Worm (Caenorhabditis elegans): ENCODE data around the gene glb-19.
A peak's percentile ranks its signal among the peaks of the same experiment; 100 is the strongest.
"Not testable (repeated sequence)": the region's sequence is repeated elsewhere in the genome, so short reads cannot be mapped to it uniquely, and the experiment has no call there.

The glb-19 gene

ce11 chrIV:10695203-10695602 is 41.3 kb upstream of the glb-19 start, which contains the start of gene R102.4:
R102.4 (minus strand) TSS chrIV:10695303.
- TF ChIP-seq snpc-4 (tag; optimal IDR thresholded peaks at IDR 0.05) (no peak), unc-62 (GFP tag; optimal IDR thresholded peaks at IDR 0.05) (no peak), elt-1 (tag; optimal IDR thresholded peaks at IDR 0.05) (no peak), nhr-11 (tag; optimal IDR thresholded peaks at IDR 0.05) (no peak), nhr-43 (tag; optimal IDR thresholded peaks at IDR 0.05; ENCODE audit: poor library complexity, severe bottlenecking) (no peak), mml-1 (tag; optimal IDR thresholded peaks at IDR 0.05) (no peak)

- TF ChIP-seq tbx-2 (tag; optimal IDR thresholded peaks at IDR 0.05), result no peak
- TF ChIP-seq ZK546.5 (tag; optimal IDR thresholded peaks at IDR 0.05), result no peak
These were observed 36.2 kb upstream of the glb-19 start, which contains the start of gene R102.8 for ce11 chrIV:10690139-10690538. R102.8 (minus strand) TSS chrIV:10690239.

- TF ChIP-seq unc-39 (tag; optimal IDR thresholded peaks at IDR 0.05) (no peak), nhr-11 (tag; optimal IDR thresholded peaks at IDR 0.05) (peak; percentile 7), daf-12 (tag; optimal IDR thresholded peaks at IDR 0.05) (no peak), egl-5 (tag; optimal IDR thresholded peaks at IDR 0.05) (no peak)
These were observed 35.1 kb upstream of the glb-19 start, which contains the start of gene R102.3 for ce11 chrIV:10688972-10689567. R102.3 (plus strand) TSS chrIV:10689517.

ce11 chrIV:10687307-10687706 is 33.4 kb upstream of the glb-19 start, which contains the start of gene R102.2:
R102.2 (plus strand) TSS chrIV:10687607.
- not testable (repeated sequence) for TF ChIP-seq daf-12, nhr-12, lin-15B (tag; optimal IDR thresholded peaks at IDR 0.05)

- no peak for TF ChIP-seq ceh-9 (tag; optimal IDR thresholded peaks at IDR 0.05)
- TF ChIP-seq tbx-2 (tag; optimal IDR thresholded peaks at IDR 0.05), result no peak
- TF ChIP-seq eor-1 (tag; optimal IDR thresholded peaks at IDR 0.05), result no peak
- no peak for TF ChIP-seq elt-1 (tag; optimal IDR thresholded peaks at IDR 0.05)
- TF ChIP-seq ceh-28 (tag; optimal IDR thresholded peaks at IDR 0.05), result no peak
- TF ChIP-seq ama-1 (optimal IDR thresholded peaks at IDR 0.05), result no peak
- TF ChIP-seq fkh-10 (GFP tag; optimal IDR thresholded peaks at IDR 0.05), result no peak
- no peak for TF ChIP-seq aly-2 (tag; optimal IDR thresholded peaks at IDR 0.05)
- no peak for TF ChIP-seq zag-1 (tag; optimal IDR thresholded peaks at IDR 0.05)
- no peak for TF ChIP-seq egl-27 (tag; optimal IDR thresholded peaks at IDR 0.05)
- TF ChIP-seq jun-1 (tag; optimal IDR thresholded peaks at IDR 0.05), result no peak
- no peak for TF ChIP-seq nhr-77 (tag; optimal IDR thresholded peaks at IDR 0.05)
- TF ChIP-seq elt-2 (tag; optimal IDR thresholded peaks at IDR 0.05), result no peak
- no peak for TF ChIP-seq skn-1 (tag; optimal IDR thresholded peaks at IDR 0.05)
- TF ChIP-seq nfya-1 (tag; optimal IDR thresholded peaks at IDR 0.05; ENCODE audit: insufficient read depth), result no peak
- no peak for TF ChIP-seq nhr-23 (tag; optimal IDR thresholded peaks at IDR 0.05)
- TF ChIP-seq nhr-25 (tag; optimal IDR thresholded peaks at IDR 0.05), result no peak
- TF ChIP-seq daf-12 (tag; optimal IDR thresholded peaks at IDR 0.05), result no peak
- no peak for TF ChIP-seq nhr-28 (tag; optimal IDR thresholded peaks at IDR 0.05)
- TF ChIP-seq sea-2 (GFP tag; optimal IDR thresholded peaks at IDR 0.05), result no peak
These were observed 31.8 kb upstream of the glb-19 start, which contains the start of the genes K08C7.6 and R102.1 for ce11 chrIV:10685758-10686157. K08C7.6 (minus strand) TSS chrIV:10685858. R102.1 (plus strand) TSS chrIV:10686048.

- TF ChIP-seq mml-1 (tag; optimal IDR thresholded peaks at IDR 0.05), result no peak
- TF ChIP-seq jun-1 (tag; optimal IDR thresholded peaks at IDR 0.05), result peak; percentile 81
- no peak for TF ChIP-seq zag-1 (tag; optimal IDR thresholded peaks at IDR 0.05)
- TF ChIP-seq nfya-1 (tag; optimal IDR thresholded peaks at IDR 0.05; ENCODE audit: insufficient read depth), result no peak
- TF ChIP-seq nhr-43 (tag; optimal IDR thresholded peaks at IDR 0.05; ENCODE audit: poor library complexity, severe bottlenecking), result peak; percentile 15
- TF ChIP-seq lin-15B (tag; optimal IDR thresholded peaks at IDR 0.05), result no peak
- no peak for TF ChIP-seq nhr-23 (tag; optimal IDR thresholded peaks at IDR 0.05)
- peak; percentile 29 for TF ChIP-seq mdl-1 (tag; optimal IDR thresholded peaks at IDR 0.05)
- no peak for TF ChIP-seq tbx-2 (tag; optimal IDR thresholded peaks at IDR 0.05)
- peak; percentile 91 for TF ChIP-seq pqm-1 (tag; optimal IDR thresholded peaks at IDR 0.05)
- no peak for TF ChIP-seq ceh-16 (tag; optimal IDR thresholded peaks at IDR 0.05)
- peak; percentile 43 for TF ChIP-seq elt-2 (tag; optimal IDR thresholded peaks at IDR 0.05)
These were observed 28.3 kb upstream of the glb-19 start, which contains the start of gene fmo-2 for ce11 chrIV:10682155-10682749. fmo-2 (plus strand) TSS chrIV:10682524.

All from whole organism, L3 larva.